Fruit fly (Drosophila melanogaster) whole organism: ENCODE measurements around the gene CG43759.

Source experiments
- Dll ChIP-seq: fragments of >200 bp; optimal IDR thresholded peaks from 2 replicates; lab custom pipeline; 2017
- pan ChIP-seq: fragments of >200 bp; optimal IDR thresholded peaks from 2 replicates; lab custom pipeline; 2017
- psq ChIP-seq: fragments of >200 bp; optimal IDR thresholded peaks from 2 replicates; lab custom pipeline; 2017

- TF ChIP-seq pan (lab: Kevin White, UChicago) (no peak), psq (lab: Kevin White, UChicago) (no peak), Dll (lab: Kevin White, UChicago) (no peak)
Measured at dm6 chrX:18913359-18913758, 16.8 kb upstream of the CG43759 start.
